Worm (Caenorhabditis elegans): ENCODE results near the gene ctbp-1.

DNA sequence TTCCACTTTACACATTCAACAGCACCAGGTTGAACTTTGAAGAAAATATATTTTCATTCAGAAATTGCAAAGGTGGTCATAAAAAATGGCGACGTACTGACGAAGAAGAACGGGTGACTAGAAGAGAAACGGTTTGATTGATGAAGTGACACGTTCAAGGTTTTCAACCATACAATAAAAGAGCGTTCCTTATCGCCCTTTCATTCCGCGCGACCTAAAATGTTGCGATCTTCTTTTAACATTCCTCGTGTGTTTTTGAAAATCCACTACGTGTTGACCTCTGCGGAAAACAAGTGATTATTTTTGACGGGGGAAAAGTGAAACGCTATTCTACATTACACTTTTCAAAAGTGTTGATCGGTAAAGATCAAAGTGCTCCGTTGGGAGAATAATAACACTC is 34.4 kb upstream of the ctbp-1 start:
- TF ChIP-seq flt-1 (GFP tag; IDR thresholded peaks at IDR 0.05), result no peak
- no peak for TF ChIP-seq hmg-4 (GFP tag; optimal IDR thresholded peaks at IDR 0.05)
- no peak for TF ChIP-seq sea-1 (GFP tag; conservative IDR thresholded peaks at IDR 0.05)
- no peak for TF ChIP-seq hnd-1 (tag; optimal IDR thresholded peaks at IDR 0.05)
- no peak for TF ChIP-seq F13C5.2 (tag; optimal IDR thresholded peaks at IDR 0.05)

All from whole organism, early embryonic.